Fruit fly (Drosophila melanogaster) whole organism, pupa: ENCODE measurements around the gene ImpE3.
"Not testable (repeated sequence)": the region's sequence is repeated elsewhere in the genome, so short reads cannot be mapped to it uniquely, and the experiment has no call there.

Experiments used
- CG10348 ChIP-seq: fragments of 200-800 bp; sonication (Bioruptor generic); IDR thresholded peaks from 2 replicates; pipeline ENCODE4 v1.3.6; 2022; ENCODE audit warnings: missing biosample characterization, missing genetic modification characterization
- CG12605 ChIP-seq: fragments of 200-800 bp; sonication (Bioruptor generic); IDR thresholded peaks from 2 replicates; pipeline ENCODE4 v1.3.6; 2022; ENCODE audit warnings: missing biosample characterization, missing genetic modification characterization
- CG13204 ChIP-seq: fragments of 200-800 bp; sonication (Bioruptor generic); optimal IDR thresholded peaks from 2 replicates; lab custom pipeline; 2018; ENCODE audit warnings: missing biosample characterization, mild to moderate bottlenecking, missing genetic modification characterization, moderate library complexity
- CG14655 ChIP-seq: fragments of 200-800 bp; sonication (Bioruptor generic); optimal IDR thresholded peaks from 3 replicates; lab custom pipeline; 2017; ENCODE audit warnings: mild to moderate bottlenecking, missing biosample characterization, missing genetic modification reagents, missing genetic modification characterization
- CG15710 ChIP-seq: fragments of 200-800 bp; sonication (Bioruptor generic); optimal IDR thresholded peaks from 2 replicates; lab custom pipeline; 2018; ENCODE audit warnings: missing biosample characterization, mild to moderate bottlenecking, missing genetic modification characterization, moderate library complexity
- CG17806 ChIP-seq: fragments of 200-800 bp; sonication (Bioruptor generic); optimal IDR thresholded peaks from 2 replicates; lab custom pipeline; 2018; ENCODE audit warnings: missing biosample characterization, mild to moderate bottlenecking, missing genetic modification characterization, moderate library complexity
- CG32121 ChIP-seq: fragments of 200-800 bp; sonication (Bioruptor generic); IDR thresholded peaks from 2 replicates; pipeline ENCODE4 v1.3.6; 2022; ENCODE audit warnings: missing biosample characterization, missing genetic modification characterization
- CG34367 ChIP-seq: fragments of 200-800 bp; sonication (Bioruptor generic); optimal IDR thresholded peaks from 2 replicates; lab custom pipeline; 2018; ENCODE audit warnings: missing biosample characterization, mild to moderate bottlenecking, missing genetic modification characterization
- CG4496 ChIP-seq: fragments of 200-800 bp; sonication (Bioruptor generic); IDR thresholded peaks from 3 replicates; pipeline ENCODE4 v1.3.6; 2022; ENCODE audit warnings: missing biosample characterization, missing genetic modification characterization
- CG8159 ChIP-seq: fragments of 200-800 bp; sonication (Bioruptor generic); optimal IDR thresholded peaks from 3 replicates; lab custom pipeline; 2018; ENCODE audit warnings: missing biosample characterization, mild to moderate bottlenecking, missing genetic modification characterization, moderate library complexity
- CG8301 ChIP-seq: fragments of 200-800 bp; sonication (Bioruptor generic); optimal IDR thresholded peaks from 2 replicates; lab custom pipeline; 2018; ENCODE audit warnings: missing biosample characterization, mild to moderate bottlenecking, missing genetic modification characterization
- CG9948 ChIP-seq: fragments of 200-800 bp; sonication (Bioruptor generic); optimal IDR thresholded peaks from 2 replicates; lab custom pipeline; 2018; ENCODE audit warnings: missing biosample characterization, mild to moderate bottlenecking, missing genetic modification characterization, moderate library complexity
- D1 ChIP-seq: fragments of 200-800 bp; sonication (Bioruptor generic); optimal IDR thresholded peaks from 2 replicates; lab custom pipeline; 2018; ENCODE audit warnings: missing biosample characterization, mild to moderate bottlenecking, missing genetic modification characterization, moderate library complexity
- EcR ChIP-seq: fragments of 200-800 bp; sonication (Bioruptor generic); optimal IDR thresholded peaks from 3 replicates; lab custom pipeline; 2019; ENCODE audit warnings: missing biosample characterization, missing genetic modification characterization, mild to moderate bottlenecking, moderate library complexity, missing genetic modification reagents
- Ets98B ChIP-seq: fragments of 200-800 bp; sonication (Bioruptor generic); IDR thresholded peaks from 2 replicates; pipeline ENCODE4 v1.3.6; 2022; ENCODE audit warnings: missing biosample characterization, missing genetic modification characterization
- Pif1A ChIP-seq: fragments of 200-800 bp; sonication (Bioruptor generic); optimal IDR thresholded peaks from 3 replicates; lab custom pipeline; 2016; ENCODE audit warnings: missing biosample characterization, missing genetic modification characterization
- Pif1B ChIP-seq: fragments of 200-800 bp; sonication (Bioruptor generic); optimal IDR thresholded peaks from 3 replicates; lab custom pipeline; 2016; ENCODE audit warnings: missing biosample characterization, missing genetic modification characterization
- Snoo ChIP-seq: fragments of 200-800 bp; sonication (Bioruptor generic); optimal IDR thresholded peaks from 3 replicates; lab custom pipeline; 2017; ENCODE audit warnings: missing biosample characterization, mild to moderate bottlenecking, missing genetic modification characterization, inconsistent platforms
- fd96Ca ChIP-seq: fragments of 200-800 bp; sonication (Bioruptor generic); IDR thresholded peaks from 3 replicates; pipeline ENCODE4 v1.3.6; 2022; ENCODE audit warnings: missing biosample characterization, missing genetic modification characterization
- gl ChIP-seq: fragments of 200-800 bp; sonication (Bioruptor generic); optimal IDR thresholded peaks from 2 replicates; lab custom pipeline; 2018; ENCODE audit warnings: missing biosample characterization, mild to moderate bottlenecking, missing genetic modification characterization
- rn ChIP-seq: fragments of 200-800 bp; sonication (Bioruptor generic); IDR thresholded peaks from 2 replicates; pipeline ENCODE4 v1.3.6; 2022; ENCODE audit warnings: missing biosample characterization, missing genetic modification characterization

ImpE3 gene

DNA sequence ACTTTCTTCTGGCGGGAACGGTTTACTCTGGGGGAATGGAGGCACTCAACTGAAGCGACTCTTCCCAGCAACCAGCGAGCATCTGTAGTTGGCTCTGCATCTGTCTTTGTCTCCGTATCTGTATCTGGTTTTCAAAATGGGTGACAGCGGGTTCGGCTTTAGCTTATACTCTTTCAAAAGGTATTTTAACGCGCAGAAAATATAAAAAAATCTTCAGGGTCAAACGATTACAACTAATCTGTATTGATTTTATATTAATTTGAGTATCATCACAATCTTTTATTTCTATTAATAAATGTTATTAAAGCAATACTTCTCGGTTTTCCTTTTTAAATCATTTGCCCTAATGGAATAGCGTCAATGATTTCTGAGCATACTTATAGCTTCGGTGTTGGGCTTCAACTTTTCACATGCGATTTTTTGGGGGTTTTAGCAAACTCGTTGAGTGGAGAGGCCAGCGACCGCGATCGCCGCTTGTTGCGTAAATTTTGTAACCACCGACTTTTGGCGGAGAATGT lies at the start of gene ImpE3:
Gene ImpE3 (minus strand): TSS at position 51 of the 518 bp plus-strand sequence.
- TF ChIP-seq D1 (tag; lab: Kevin White, UChicago) (no peak), Snoo (tag; lab: Kevin White, UChicago) (peak; percentile 72), Ets98B (GFP tag; lab: Robert Waterston, UW) (peak; percentile 20; the same call in 1 of the 2 replicates), gl (tag; lab: Kevin White, UChicago) (no peak), CG8301 (tag; lab: Kevin White, UChicago) (peak; percentile 61), CG10348 (GFP tag; lab: Robert Waterston, UW) (no peak), CG34367 (tag; lab: Kevin White, UChicago) (no peak), CG15710 (peak; percentile 36), CG14655 (GFP tag; lab: Kevin White, UChicago) (peak; percentile 41), rn (GFP tag; lab: Robert Waterston, UW) (no peak), CG8159 (tag; lab: Kevin White, UChicago) (peak; percentile 36), Pif1A (GFP tag; lab: Kevin White, UChicago) (peak; percentile 43), CG17806 (tag; lab: Kevin White, UChicago) (peak; percentile 25), EcR (peak; percentile 32), Pif1B (GFP tag; lab: Kevin White, UChicago) (peak; percentile 36)

DNA sequence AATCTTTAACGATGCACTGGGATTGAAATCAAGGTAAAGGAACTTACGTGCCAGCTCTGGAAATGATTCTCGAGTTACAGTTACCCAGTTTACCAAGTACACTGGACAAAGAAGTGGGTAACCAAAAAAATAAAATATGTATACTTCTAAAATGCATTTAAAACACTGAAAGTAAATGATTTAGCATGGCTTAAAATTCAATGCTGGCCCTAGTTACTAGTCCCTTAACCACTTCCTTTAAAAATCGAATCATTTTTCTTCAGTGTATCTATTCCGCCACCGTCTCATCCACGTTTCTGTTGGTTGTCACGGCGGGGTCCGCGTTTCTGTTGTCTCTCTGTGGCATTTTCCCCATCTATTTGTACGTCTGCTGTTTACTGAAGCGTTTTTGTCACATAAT lies 43.3 kb upstream of the ImpE3 start:
- TF ChIP-seq Pif1A (GFP tag; lab: Kevin White, UChicago) (peak; percentile 49), CG9948 (tag; lab: Kevin White, UChicago) (peak; percentile 31), CG13204 (GFP tag; lab: Kevin White, UChicago) (no peak), CG14655 (GFP tag; lab: Kevin White, UChicago) (peak; percentile 42), CG8159 (tag; lab: Kevin White, UChicago) (peak; percentile 23), gl (tag; lab: Kevin White, UChicago) (no peak), CG4496 (peak; percentile 47; the same call in 2 of the 3 replicates), fd96Ca (GFP tag; lab: Robert Waterston, UW) (0 out of 3 replicates have a peak, but pooled peaks have one; percentile 24), CG17806 (tag; lab: Kevin White, UChicago) (peak; percentile 13), CG12605 (no peak), CG8301 (tag; lab: Kevin White, UChicago) (peak; percentile 6), CG15710 (peak; percentile 3), EcR (no peak)

DNA sequence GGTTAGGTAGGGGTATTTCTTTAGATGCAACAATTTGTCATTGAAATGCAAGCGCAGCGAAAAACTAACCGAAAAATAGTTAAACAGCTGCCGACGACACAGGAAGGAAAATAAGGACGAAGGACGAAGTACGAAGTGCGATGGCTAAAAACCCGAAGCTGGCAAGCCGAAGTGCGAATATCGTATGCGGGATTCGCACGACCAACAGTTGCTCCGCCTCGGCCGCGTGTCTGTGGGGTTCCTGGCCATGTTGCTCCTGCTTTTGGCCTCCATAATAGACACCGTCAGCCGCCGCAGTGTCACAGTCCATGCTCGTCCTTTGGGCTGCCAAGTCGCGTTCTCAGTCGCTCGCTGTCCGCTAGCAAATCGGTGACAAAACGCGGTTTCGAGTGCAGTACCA lies 29.6 kb upstream of the ImpE3 start, which contains the start of gene mAChR-B:
Gene mAChR-B (plus strand): TSS at position 301 of the 400 bp plus-strand sequence.
- no peak for TF ChIP-seq Pif1B (GFP tag; lab: Kevin White, UChicago)
- no peak for TF ChIP-seq EcR
- TF ChIP-seq CG10348 (GFP tag; lab: Robert Waterston, UW): no peak
- TF ChIP-seq Ets98B (GFP tag; lab: Robert Waterston, UW): no peak
- no peak for TF ChIP-seq CG32121 (GFP tag; lab: Robert Waterston, UW)
- TF ChIP-seq CG8159 (tag; lab: Kevin White, UChicago): no peak
- no peak for TF ChIP-seq gl (tag; lab: Kevin White, UChicago)
- no peak for TF ChIP-seq rn (GFP tag; lab: Robert Waterston, UW)
- TF ChIP-seq D1 (tag; lab: Kevin White, UChicago): no peak
- no peak for TF ChIP-seq Snoo (tag; lab: Kevin White, UChicago)
- TF ChIP-seq Pif1A (GFP tag; lab: Kevin White, UChicago): no peak
- TF ChIP-seq CG12605: no peak
- no peak for TF ChIP-seq CG9948 (tag; lab: Kevin White, UChicago)
- TF ChIP-seq CG8301 (tag; lab: Kevin White, UChicago): no peak
- TF ChIP-seq fd96Ca (GFP tag; lab: Robert Waterston, UW): no peak
- no peak for TF ChIP-seq CG17806 (tag; lab: Kevin White, UChicago)
- no peak for TF ChIP-seq CG14655 (GFP tag; lab: Kevin White, UChicago)
- no peak for TF ChIP-seq CG13204 (GFP tag; lab: Kevin White, UChicago)
- no peak for TF ChIP-seq CG15710

DNA sequence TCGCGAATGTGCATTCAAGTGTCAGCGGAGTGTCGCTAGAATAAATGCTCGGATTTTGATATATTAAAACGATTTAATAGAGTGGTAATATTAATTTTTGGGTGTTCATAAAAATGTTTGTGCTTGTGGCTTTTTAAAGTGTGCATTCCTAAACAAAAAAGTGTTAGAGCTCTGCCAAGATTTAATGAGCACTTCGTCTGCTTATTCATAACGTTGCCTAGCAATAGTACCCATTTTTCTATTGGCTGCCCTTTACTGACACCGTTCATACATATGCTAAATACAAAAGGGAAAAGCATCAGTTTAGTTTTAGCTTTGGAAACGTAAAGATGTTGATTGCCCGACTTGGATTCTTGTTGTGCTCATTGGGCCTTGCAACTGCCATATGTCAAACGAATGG lies 20.0 kb upstream of the ImpE3 start, which contains the start of gene CG43061:
Gene CG43061 (plus strand): TSS at position 301 of the 400 bp plus-strand sequence.
- TF ChIP-seq CG14655 (GFP tag; lab: Kevin White, UChicago); D1 (tag; lab: Kevin White, UChicago); CG10348 (GFP tag; lab: Robert Waterston, UW): not testable (repeated sequence)
- TF ChIP-seq, all 21 proteins: peak for 0; not testable (repeated sequence) for 21

DNA sequence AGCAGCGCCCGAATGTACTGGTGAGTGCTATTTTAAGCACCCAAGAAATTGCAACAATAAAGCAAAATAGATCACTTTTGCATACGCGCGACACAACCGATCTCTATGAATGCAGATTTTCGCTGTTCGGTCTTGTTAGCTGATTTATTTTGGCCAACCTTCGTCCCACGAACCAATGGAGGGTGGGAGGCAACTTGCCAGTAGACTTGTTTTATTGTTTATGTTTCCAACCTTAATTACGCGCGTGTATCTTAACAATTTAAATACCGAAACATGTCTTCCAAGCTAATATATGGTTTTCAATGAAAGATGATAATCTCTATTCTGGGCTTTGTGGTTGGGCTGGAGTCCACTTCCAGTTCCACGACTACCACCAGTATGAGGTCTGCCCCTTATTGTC lies 19.5 kb upstream of the ImpE3 start, which contains the start of gene CG43618:
Gene CG43618 (plus strand): TSS at position 301 of the 400 bp plus-strand sequence.
- TF ChIP-seq Ets98B (GFP tag; lab: Robert Waterston, UW); Pif1A (GFP tag; lab: Kevin White, UChicago); CG4496: not testable (repeated sequence)

DNA sequence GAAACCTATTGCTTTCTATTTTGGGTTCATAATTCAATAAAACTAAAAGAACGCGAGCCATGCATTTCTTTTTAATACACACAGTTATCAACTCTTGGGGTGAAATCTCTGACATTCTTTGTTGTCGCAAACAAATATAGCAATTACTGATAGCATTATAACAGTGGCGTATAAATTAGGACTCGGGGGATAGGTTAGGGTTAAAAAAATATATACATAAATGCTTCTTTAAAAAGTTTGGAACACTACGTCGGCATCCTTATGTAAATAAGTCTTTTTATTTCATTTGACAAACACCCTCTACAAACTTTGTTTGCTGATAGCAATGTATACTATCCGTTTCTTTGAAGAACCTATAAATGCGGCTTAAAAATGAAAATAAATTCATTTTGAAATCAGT lies 11.5 kb upstream of the ImpE3 start, which contains the start of gene CG43060:
Gene CG43060 (plus strand): TSS at position 382 of the 400 bp plus-strand sequence.
- TF ChIP-seq Pif1B (GFP tag; lab: Kevin White, UChicago): no peak
- peak; percentile 50; the same call in 2 of the 3 replicates for TF ChIP-seq CG4496
- no peak for TF ChIP-seq rn (GFP tag; lab: Robert Waterston, UW)
- TF ChIP-seq CG14655 (GFP tag; lab: Kevin White, UChicago): peak; percentile 38
- peak; percentile 31 for TF ChIP-seq CG8159 (tag; lab: Kevin White, UChicago)
- peak; percentile 29 for TF ChIP-seq CG17806 (tag; lab: Kevin White, UChicago)
- TF ChIP-seq Ets98B (GFP tag; lab: Robert Waterston, UW): peak; percentile 24; the same call in 1 of the 2 replicates
- TF ChIP-seq CG8301 (tag; lab: Kevin White, UChicago): peak; percentile 22
